Worm (Caenorhabditis elegans): ENCODE measurements around the gene nhr-187.

The nhr-187 gene

DNA sequence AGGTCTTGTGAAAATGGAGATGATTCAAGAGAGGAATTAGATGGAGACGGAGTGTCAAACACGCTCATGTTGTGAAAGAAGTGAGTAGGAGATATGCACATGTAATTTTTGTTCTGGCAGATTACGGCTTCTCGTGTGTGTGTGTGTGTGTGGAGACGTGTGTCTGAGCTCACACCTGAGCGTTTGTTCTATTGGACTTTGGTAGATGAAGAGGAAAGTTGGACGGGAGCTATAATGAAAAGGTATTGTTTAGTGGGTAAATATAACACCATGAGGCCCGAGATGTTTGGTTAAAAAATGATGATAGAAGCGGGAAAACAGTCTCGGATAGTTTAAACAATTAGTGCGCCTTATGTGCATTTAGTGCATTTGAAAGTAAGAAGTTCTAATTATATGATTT lies 6.2 kb upstream of the nhr-187 start, which contains the start of gene nhr-157:
Gene nhr-157 (minus strand): TSS at position 101 of the 400 bp plus-strand sequence.
- TF ChIP-seq cog-1 (tag; optimal IDR thresholded peaks at IDR 0.05) (no peak), ref-1 (GFP tag; conservative IDR thresholded peaks at IDR 0.05) (no peak), flt-1 (GFP tag; IDR thresholded peaks at IDR 0.05) (no peak), T22C8.4 (GFP tag; IDR thresholded peaks at IDR 0.05) (no peak), klf-2 (GFP tag; conservative IDR thresholded peaks at IDR 0.05) (no peak), ztf-23 (GFP tag; IDR thresholded peaks at IDR 0.05) (no peak), ztf-29 (GFP tag; IDR thresholded peaks at IDR 0.05) (no peak), tab-1 (GFP tag; IDR thresholded peaks at IDR 0.05) (no peak), med-1 (GFP tag; optimal IDR thresholded peaks at IDR 0.05; ENCODE audit: insufficient read depth) (no peak)

DNA sequence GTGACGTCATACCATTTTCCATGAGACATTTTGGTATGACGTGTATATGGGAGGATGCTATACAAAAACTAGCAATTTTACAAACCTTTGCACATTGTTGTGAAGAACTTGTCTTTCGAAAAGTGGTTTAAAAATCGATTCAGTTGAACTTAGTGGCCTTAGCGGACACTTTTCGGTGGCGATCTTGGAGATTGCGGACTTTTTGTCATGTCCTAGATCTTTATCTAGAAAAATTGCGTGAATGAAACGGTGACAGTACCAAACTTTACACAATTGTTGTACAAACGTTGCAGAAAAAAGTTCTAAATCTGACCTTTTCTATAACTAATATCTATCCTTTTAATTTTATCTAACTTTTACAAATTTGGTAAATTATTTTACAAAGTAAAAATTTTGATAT lies 2.5 kb upstream of the nhr-187 start:
- no peak for TF ChIP-seq klf-2 (GFP tag; conservative IDR thresholded peaks at IDR 0.05)
- TF ChIP-seq tab-1 (GFP tag; IDR thresholded peaks at IDR 0.05): no peak
- no peak for TF ChIP-seq med-1 (GFP tag; optimal IDR thresholded peaks at IDR 0.05; ENCODE audit: insufficient read depth)
- no peak for TF ChIP-seq ref-1 (GFP tag; conservative IDR thresholded peaks at IDR 0.05)
- TF ChIP-seq ztf-29 (GFP tag; IDR thresholded peaks at IDR 0.05): no peak
- TF ChIP-seq ztf-23 (GFP tag; IDR thresholded peaks at IDR 0.05): no peak
- no peak for TF ChIP-seq cog-1 (tag; optimal IDR thresholded peaks at IDR 0.05)
- no peak for TF ChIP-seq T22C8.4 (GFP tag; IDR thresholded peaks at IDR 0.05)
- no peak for TF ChIP-seq flt-1 (GFP tag; IDR thresholded peaks at IDR 0.05)

DNA sequence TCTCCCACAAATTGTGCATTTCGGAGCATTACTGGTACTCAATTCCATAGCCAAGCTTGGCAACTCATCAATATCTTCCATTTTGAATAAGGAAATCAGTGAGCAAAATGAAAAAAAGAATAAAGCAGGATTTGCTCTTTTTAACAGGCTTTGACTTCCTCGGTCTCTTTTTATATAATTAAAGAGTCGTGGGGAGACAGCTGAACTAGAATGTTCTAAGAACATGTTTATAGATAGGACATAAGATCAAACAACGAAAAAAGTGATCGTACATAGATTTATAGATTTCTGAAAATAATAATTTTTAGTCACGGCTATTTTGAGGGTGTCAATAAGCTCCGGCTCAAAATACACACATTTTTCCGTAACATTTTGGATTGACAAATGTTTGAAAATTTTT lies 2.6 kb downstream of the nhr-187 start, which contains the start of gene nhr-189:
Gene nhr-189 (minus strand): TSS at position 121 of the 400 bp plus-strand sequence.
- no peak for TF ChIP-seq med-1 (GFP tag; optimal IDR thresholded peaks at IDR 0.05; ENCODE audit: insufficient read depth)

DNA sequence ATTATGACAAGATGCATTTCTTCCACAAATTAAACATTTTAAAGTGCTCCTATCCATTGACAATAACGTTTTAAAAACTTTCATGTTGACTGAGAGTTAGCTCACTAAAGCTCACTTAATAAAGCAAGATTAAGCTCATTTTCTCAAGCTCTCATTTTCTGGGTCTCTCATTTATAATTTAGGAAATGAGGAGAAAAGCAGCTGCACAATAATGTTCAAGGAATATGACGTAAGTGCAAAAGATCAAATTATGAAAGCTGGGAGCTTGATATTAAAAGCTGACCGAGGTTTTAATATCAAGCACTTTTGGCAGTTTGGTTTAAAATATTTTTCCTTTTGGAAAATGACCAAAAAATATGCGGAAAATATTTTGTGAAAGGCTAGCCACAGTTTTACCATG lies 5.0 kb downstream of the nhr-187 start, which contains the start of gene nhr-188:
Gene nhr-188 (minus strand): TSS at position 84 of the 400 bp plus-strand sequence.
- no peak for TF ChIP-seq tab-1 (GFP tag; IDR thresholded peaks at IDR 0.05)
- no peak for TF ChIP-seq cog-1 (tag; optimal IDR thresholded peaks at IDR 0.05)
- TF ChIP-seq T22C8.4 (GFP tag; IDR thresholded peaks at IDR 0.05): no peak
- TF ChIP-seq ztf-29 (GFP tag; IDR thresholded peaks at IDR 0.05): no peak
- no peak for TF ChIP-seq flt-1 (GFP tag; IDR thresholded peaks at IDR 0.05)
- TF ChIP-seq ref-1 (GFP tag; conservative IDR thresholded peaks at IDR 0.05): no peak
- TF ChIP-seq med-1 (GFP tag; optimal IDR thresholded peaks at IDR 0.05; ENCODE audit: insufficient read depth): no peak
- TF ChIP-seq ztf-23 (GFP tag; IDR thresholded peaks at IDR 0.05): no peak
- no peak for TF ChIP-seq klf-2 (GFP tag; conservative IDR thresholded peaks at IDR 0.05)

DNA sequence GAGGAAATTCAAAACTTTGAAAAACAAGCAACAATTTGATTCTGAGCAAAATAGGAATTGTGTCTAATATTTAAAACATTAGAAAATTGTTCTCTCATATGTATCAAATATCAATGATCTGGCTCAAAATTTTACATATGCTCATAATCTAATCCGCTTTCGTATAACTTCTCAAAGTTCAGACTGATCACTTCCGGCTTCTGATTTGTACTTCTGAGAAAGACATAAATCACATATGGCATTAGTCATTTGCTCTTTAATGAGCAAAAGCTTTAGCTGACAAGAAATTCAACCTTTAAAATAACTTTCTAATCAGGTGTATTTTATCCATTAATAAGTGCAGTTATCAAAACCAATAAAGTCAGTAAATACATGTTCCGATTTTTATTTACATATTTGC lies 6.8 kb downstream of the nhr-187 start:
- TF ChIP-seq ref-1 (GFP tag; conservative IDR thresholded peaks at IDR 0.05): no peak
- TF ChIP-seq cog-1 (tag; optimal IDR thresholded peaks at IDR 0.05): no peak
- no peak for TF ChIP-seq klf-2 (GFP tag; conservative IDR thresholded peaks at IDR 0.05)
- no peak for TF ChIP-seq tab-1 (GFP tag; IDR thresholded peaks at IDR 0.05)
- no peak for TF ChIP-seq T22C8.4 (GFP tag; IDR thresholded peaks at IDR 0.05)

DNA sequence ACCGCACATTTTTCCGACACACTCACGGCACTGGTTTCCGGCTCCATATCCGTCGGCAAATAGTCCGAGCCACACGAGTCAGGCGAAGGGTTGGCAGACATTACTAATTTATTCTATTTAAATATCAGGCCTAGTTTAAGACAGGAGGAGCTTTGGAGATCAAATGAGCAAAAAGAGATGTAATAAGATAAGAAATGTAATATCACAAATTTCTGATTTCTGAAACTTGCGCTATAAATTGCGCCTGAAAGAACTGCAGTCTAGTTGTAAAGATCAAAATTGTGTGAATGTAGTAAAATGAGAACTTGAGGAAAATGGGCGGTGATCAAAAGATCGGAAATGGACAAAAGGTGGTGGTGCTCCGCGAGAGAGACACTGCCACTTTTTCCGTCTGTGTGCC lies 7.9 kb downstream of the nhr-187 start, which contains the start of gene nhr-186:
Gene nhr-186 (minus strand): TSS at position 101 of the 400 bp plus-strand sequence.
- TF ChIP-seq flt-1 (GFP tag; IDR thresholded peaks at IDR 0.05) (no peak), cog-1 (tag; optimal IDR thresholded peaks at IDR 0.05) (no peak), ztf-29 (GFP tag; IDR thresholded peaks at IDR 0.05) (no peak), klf-2 (GFP tag; conservative IDR thresholded peaks at IDR 0.05) (no peak), T22C8.4 (GFP tag; IDR thresholded peaks at IDR 0.05) (no peak), ztf-23 (GFP tag; IDR thresholded peaks at IDR 0.05) (no peak)

DNA sequence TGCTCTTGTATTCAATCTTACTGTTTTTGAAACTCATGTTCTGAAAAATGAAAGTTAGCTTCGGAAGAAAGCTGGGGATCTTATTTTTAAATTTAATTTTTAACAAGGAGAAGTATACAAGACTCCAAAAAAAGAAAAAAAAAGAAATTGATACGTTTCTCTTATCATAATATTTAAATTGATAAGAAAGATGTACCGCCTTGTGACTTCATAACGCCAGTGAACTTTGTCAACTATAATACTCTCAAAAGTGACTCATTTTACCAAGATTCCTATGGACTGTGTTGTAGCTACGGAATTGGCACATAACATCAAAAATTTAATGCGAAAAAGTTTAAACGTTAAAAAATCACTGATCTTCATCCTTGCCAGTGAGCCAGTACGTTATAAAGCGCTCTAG lies 11.0 kb downstream of the nhr-187 start:
- TF ChIP-seq ztf-29 (GFP tag; IDR thresholded peaks at IDR 0.05) (no peak), T22C8.4 (GFP tag; IDR thresholded peaks at IDR 0.05) (no peak), flt-1 (GFP tag; IDR thresholded peaks at IDR 0.05) (no peak)

DNA sequence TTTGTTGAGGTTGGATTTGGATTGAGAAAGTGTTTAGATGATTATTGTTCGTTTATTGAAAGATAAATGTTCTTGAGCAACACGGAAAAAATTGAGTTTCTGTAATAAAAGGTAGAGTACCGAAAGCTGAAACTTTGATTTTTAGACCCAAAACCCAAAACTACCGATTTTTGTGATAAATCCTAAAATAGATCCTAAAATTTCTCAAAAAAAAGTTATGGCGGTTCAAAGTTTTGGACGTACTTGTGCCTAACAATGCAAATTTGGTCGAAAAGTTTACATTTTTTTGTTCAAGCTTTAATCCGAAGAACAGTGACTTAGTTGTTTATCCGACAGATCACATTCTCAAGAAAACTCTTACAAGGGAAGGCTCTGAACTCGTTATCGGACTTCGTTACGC lies 15.5 kb downstream of the nhr-187 start, which contains the start of gene nhr-185:
Gene nhr-185 (minus strand): TSS at position 101 of the 400 bp plus-strand sequence.
- TF ChIP-seq T22C8.4 (GFP tag; IDR thresholded peaks at IDR 0.05): no peak
- no peak for TF ChIP-seq med-1 (GFP tag; optimal IDR thresholded peaks at IDR 0.05; ENCODE audit: insufficient read depth)
- no peak for TF ChIP-seq klf-2 (GFP tag; conservative IDR thresholded peaks at IDR 0.05)

DNA sequence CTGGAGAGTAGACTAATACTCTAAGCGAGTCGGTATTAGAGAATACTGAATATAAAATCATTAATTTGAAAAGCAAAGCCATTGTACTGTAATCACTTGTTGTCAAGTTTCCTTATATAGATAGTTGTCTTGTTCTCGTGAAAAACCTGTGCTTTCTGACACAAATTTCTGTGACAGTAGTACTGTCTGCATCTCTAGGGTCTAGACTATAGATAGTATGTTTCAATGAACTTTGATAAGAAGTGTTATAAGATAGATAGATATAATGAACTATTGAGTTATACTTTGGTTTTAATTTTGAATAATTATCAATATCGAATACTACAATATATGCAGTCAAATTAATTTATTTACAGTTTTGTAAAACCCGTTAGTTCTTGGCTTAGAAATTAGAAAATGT lies 18.8 kb downstream of the nhr-187 start, which contains the start of gene ugt-32:
Gene ugt-32 (minus strand): TSS at position 82 of the 400 bp plus-strand sequence.
- no peak for TF ChIP-seq ref-1 (GFP tag; conservative IDR thresholded peaks at IDR 0.05)
- no peak for TF ChIP-seq T22C8.4 (GFP tag; IDR thresholded peaks at IDR 0.05)
- TF ChIP-seq cog-1 (tag; optimal IDR thresholded peaks at IDR 0.05): no peak
- no peak for TF ChIP-seq med-1 (GFP tag; optimal IDR thresholded peaks at IDR 0.05; ENCODE audit: insufficient read depth)
- TF ChIP-seq ztf-23 (GFP tag; IDR thresholded peaks at IDR 0.05): no peak
- TF ChIP-seq flt-1 (GFP tag; IDR thresholded peaks at IDR 0.05): no peak
- TF ChIP-seq tab-1 (GFP tag; IDR thresholded peaks at IDR 0.05): no peak
- TF ChIP-seq ztf-29 (GFP tag; IDR thresholded peaks at IDR 0.05): no peak
- no peak for TF ChIP-seq klf-2 (GFP tag; conservative IDR thresholded peaks at IDR 0.05)

DNA sequence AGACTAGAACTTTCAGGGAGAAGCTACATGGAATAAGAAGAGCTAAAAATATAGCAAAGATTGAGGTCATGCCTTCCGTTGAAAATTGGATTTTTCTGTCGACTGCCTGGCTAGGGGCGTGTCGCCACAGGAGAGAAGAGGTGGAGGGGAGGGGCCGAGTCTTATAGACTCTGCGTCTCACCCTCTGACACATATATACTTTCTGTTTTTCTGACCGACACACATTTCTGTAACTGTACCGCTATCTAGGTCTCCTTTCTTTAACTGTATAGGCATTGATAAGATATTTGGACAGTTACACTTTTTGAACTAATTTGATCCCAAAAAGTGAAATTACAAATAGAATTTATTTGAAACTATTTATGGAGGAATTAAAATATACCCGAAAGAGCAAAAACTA lies 21.3 kb downstream of the nhr-187 start:
- no peak for TF ChIP-seq ztf-29 (GFP tag; IDR thresholded peaks at IDR 0.05)
- TF ChIP-seq klf-2 (GFP tag; conservative IDR thresholded peaks at IDR 0.05): no peak
- no peak for TF ChIP-seq ref-1 (GFP tag; conservative IDR thresholded peaks at IDR 0.05)

DNA sequence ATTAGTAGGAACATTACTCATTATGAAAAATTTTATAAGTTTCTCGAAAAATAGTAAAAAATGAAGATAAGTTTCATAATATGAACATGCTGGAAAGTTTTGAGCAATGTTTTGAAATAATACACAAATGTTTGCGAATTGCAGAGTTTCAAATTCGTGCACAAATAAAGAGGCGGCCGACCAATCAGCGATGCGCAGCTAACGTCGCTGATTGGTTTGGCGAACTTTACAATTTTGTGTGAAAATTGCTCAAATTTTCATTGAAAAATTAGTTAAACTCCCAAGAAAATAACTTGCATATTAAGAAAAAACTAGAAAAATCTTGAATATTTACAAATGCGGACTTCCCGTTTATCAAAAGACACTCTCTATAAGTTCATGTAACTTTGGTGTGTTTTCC lies 30.1 kb downstream of the nhr-187 start:
- TF ChIP-seq ztf-29 (GFP tag; IDR thresholded peaks at IDR 0.05): no peak
- no peak for TF ChIP-seq cog-1 (tag; optimal IDR thresholded peaks at IDR 0.05)
